Worm (Caenorhabditis elegans): ENCODE data around the gene str-247.

- TF ChIP-seq che-1 (tag; optimal IDR thresholded peaks at IDR 0.05), result no peak
- TF ChIP-seq nhr-11 (tag; optimal IDR thresholded peaks at IDR 0.05), result no peak
- TF ChIP-seq sox-4 (tag; optimal IDR thresholded peaks at IDR 0.05), result no peak
- TF ChIP-seq elt-2 (tag; optimal IDR thresholded peaks at IDR 0.05), result peak; percentile 61
- no peak for TF ChIP-seq unc-42 (tag; optimal IDR thresholded peaks at IDR 0.05)
- TF ChIP-seq unc-3 (GFP tag; conservative IDR thresholded peaks at IDR 0.05), result no peak
- no peak for TF ChIP-seq unc-3 (tag; optimal IDR thresholded peaks at IDR 0.05)
- no peak for TF ChIP-seq ceh-14 (tag; optimal IDR thresholded peaks at IDR 0.05)
- TF ChIP-seq pag-3 (tag; optimal IDR thresholded peaks at IDR 0.05; ENCODE audit: borderline replicate concordance), result no peak
- TF ChIP-seq madf-2 (tag; optimal IDR thresholded peaks at IDR 0.05), result no peak
- no peak for TF ChIP-seq lim-6 (tag; optimal IDR thresholded peaks at IDR 0.05)
- TF ChIP-seq odd-2 (tag; optimal IDR thresholded peaks at IDR 0.05), result no peak
- TF ChIP-seq mec-3 (tag; optimal IDR thresholded peaks at IDR 0.05; ENCODE audit: borderline replicate concordance), result no peak
- TF ChIP-seq hlh-8 (tag; optimal IDR thresholded peaks at IDR 0.05), result no peak
- no peak for TF ChIP-seq fkh-10 (GFP tag; optimal IDR thresholded peaks at IDR 0.05)
These were observed 26.0 kb downstream of the str-247 start, which contains the start of gene nlp-31 for ce11 chrV:3979819-3980218.

Data from whole organism, late embryonic.